Fruit fly (Drosophila melanogaster) whole organism, pupa: ENCODE measurements around the gene Dus4.

Source experiments
- CG10348 ChIP-seq: fragments of 200-800 bp; sonication (Bioruptor generic); IDR thresholded peaks from 2 replicates; pipeline ENCODE4 v1.3.6; 2022; ENCODE audit warnings: missing biosample characterization, missing genetic modification characterization
- CG12605 ChIP-seq: fragments of 200-800 bp; sonication (Bioruptor generic); IDR thresholded peaks from 2 replicates; pipeline ENCODE4 v1.3.6; 2022; ENCODE audit warnings: missing biosample characterization, missing genetic modification characterization
- CG13204 ChIP-seq: fragments of 200-800 bp; sonication (Bioruptor generic); optimal IDR thresholded peaks from 2 replicates; lab custom pipeline; 2018; ENCODE audit warnings: missing biosample characterization, mild to moderate bottlenecking, missing genetic modification characterization, moderate library complexity
- CG14655 ChIP-seq: fragments of 200-800 bp; sonication (Bioruptor generic); optimal IDR thresholded peaks from 3 replicates; lab custom pipeline; 2017; ENCODE audit warnings: mild to moderate bottlenecking, missing biosample characterization, missing genetic modification reagents, missing genetic modification characterization
- CG15710 ChIP-seq: fragments of 200-800 bp; sonication (Bioruptor generic); optimal IDR thresholded peaks from 2 replicates; lab custom pipeline; 2018; ENCODE audit warnings: missing biosample characterization, mild to moderate bottlenecking, missing genetic modification characterization, moderate library complexity
- CG17806 ChIP-seq: fragments of 200-800 bp; sonication (Bioruptor generic); optimal IDR thresholded peaks from 2 replicates; lab custom pipeline; 2018; ENCODE audit warnings: missing biosample characterization, mild to moderate bottlenecking, missing genetic modification characterization, moderate library complexity
- CG32121 ChIP-seq: fragments of 200-800 bp; sonication (Bioruptor generic); IDR thresholded peaks from 2 replicates; pipeline ENCODE4 v1.3.6; 2022; ENCODE audit warnings: missing biosample characterization, missing genetic modification characterization
- CG34367 ChIP-seq: fragments of 200-800 bp; sonication (Bioruptor generic); optimal IDR thresholded peaks from 2 replicates; lab custom pipeline; 2018; ENCODE audit warnings: missing biosample characterization, mild to moderate bottlenecking, missing genetic modification characterization
- CG4496 ChIP-seq: fragments of 200-800 bp; sonication (Bioruptor generic); IDR thresholded peaks from 3 replicates; pipeline ENCODE4 v1.3.6; 2022; ENCODE audit warnings: missing biosample characterization, missing genetic modification characterization
- CG8159 ChIP-seq: fragments of 200-800 bp; sonication (Bioruptor generic); optimal IDR thresholded peaks from 3 replicates; lab custom pipeline; 2018; ENCODE audit warnings: missing biosample characterization, mild to moderate bottlenecking, missing genetic modification characterization, moderate library complexity
- CG8301 ChIP-seq: fragments of 200-800 bp; sonication (Bioruptor generic); optimal IDR thresholded peaks from 2 replicates; lab custom pipeline; 2018; ENCODE audit warnings: missing biosample characterization, mild to moderate bottlenecking, missing genetic modification characterization
- CG9948 ChIP-seq: fragments of 200-800 bp; sonication (Bioruptor generic); optimal IDR thresholded peaks from 2 replicates; lab custom pipeline; 2018; ENCODE audit warnings: missing biosample characterization, mild to moderate bottlenecking, missing genetic modification characterization, moderate library complexity
- D1 ChIP-seq: fragments of 200-800 bp; sonication (Bioruptor generic); optimal IDR thresholded peaks from 2 replicates; lab custom pipeline; 2018; ENCODE audit warnings: missing biosample characterization, mild to moderate bottlenecking, missing genetic modification characterization, moderate library complexity
- EcR ChIP-seq: fragments of 200-800 bp; sonication (Bioruptor generic); optimal IDR thresholded peaks from 3 replicates; lab custom pipeline; 2019; ENCODE audit warnings: missing biosample characterization, missing genetic modification characterization, mild to moderate bottlenecking, moderate library complexity, missing genetic modification reagents
- Ets98B ChIP-seq: fragments of 200-800 bp; sonication (Bioruptor generic); IDR thresholded peaks from 2 replicates; pipeline ENCODE4 v1.3.6; 2022; ENCODE audit warnings: missing biosample characterization, missing genetic modification characterization
- Pif1A ChIP-seq: fragments of 200-800 bp; sonication (Bioruptor generic); optimal IDR thresholded peaks from 3 replicates; lab custom pipeline; 2016; ENCODE audit warnings: missing biosample characterization, missing genetic modification characterization
- Pif1B ChIP-seq: fragments of 200-800 bp; sonication (Bioruptor generic); optimal IDR thresholded peaks from 3 replicates; lab custom pipeline; 2016; ENCODE audit warnings: missing biosample characterization, missing genetic modification characterization
- Snoo ChIP-seq: fragments of 200-800 bp; sonication (Bioruptor generic); optimal IDR thresholded peaks from 3 replicates; lab custom pipeline; 2017; ENCODE audit warnings: missing biosample characterization, mild to moderate bottlenecking, missing genetic modification characterization, inconsistent platforms
- fd96Ca ChIP-seq: fragments of 200-800 bp; sonication (Bioruptor generic); IDR thresholded peaks from 3 replicates; pipeline ENCODE4 v1.3.6; 2022; ENCODE audit warnings: missing biosample characterization, missing genetic modification characterization
- gl ChIP-seq: fragments of 200-800 bp; sonication (Bioruptor generic); optimal IDR thresholded peaks from 2 replicates; lab custom pipeline; 2018; ENCODE audit warnings: missing biosample characterization, mild to moderate bottlenecking, missing genetic modification characterization
- rn ChIP-seq: fragments of 200-800 bp; sonication (Bioruptor generic); IDR thresholded peaks from 2 replicates; pipeline ENCODE4 v1.3.6; 2022; ENCODE audit warnings: missing biosample characterization, missing genetic modification characterization

Gene Dus4

dm6 chr2L:19064706-19065105 is 1.6 kb downstream of the Dus4 start, which contains the start of gene CG17343:
Gene CG17343, plus strand, starts transcription at chr2L:19064929.
- TF ChIP-seq Pif1A (no peak), CG15710 (no peak), D1 (no peak), CG34367 (tag; lab: Kevin White, UChicago) (no peak), CG14655 (GFP tag; lab: Kevin White, UChicago) (no peak), rn (GFP tag; lab: Robert Waterston, UW) (no peak), CG8301 (tag; lab: Kevin White, UChicago) (no peak), gl (no peak), CG32121 (no peak), EcR (GFP tag; lab: Kevin White, UChicago) (no peak), CG4496 (GFP tag; lab: Robert Waterston, UW) (no peak), CG12605 (GFP tag; lab: Robert Waterston, UW) (no peak), Pif1B (no peak), CG10348 (GFP tag; lab: Robert Waterston, UW) (no peak), CG8159 (tag; lab: Kevin White, UChicago) (no peak), Ets98B (GFP tag; lab: Robert Waterston, UW) (no peak)
- TF ChIP-seq, all 21 proteins: peak for 0

dm6 chr2L:19068393-19068792 is 5.3 kb downstream of the Dus4 start:
- no peak for TF ChIP-seq CG13204 (GFP tag; lab: Kevin White, UChicago)
- no peak for TF ChIP-seq CG32121
- no peak for TF ChIP-seq rn (GFP tag; lab: Robert Waterston, UW)
- TF ChIP-seq Ets98B (GFP tag; lab: Robert Waterston, UW): no peak
- TF ChIP-seq Pif1B: no peak
- TF ChIP-seq CG12605 (GFP tag; lab: Robert Waterston, UW): no peak
- TF ChIP-seq CG10348 (GFP tag; lab: Robert Waterston, UW): no peak
- no peak for TF ChIP-seq gl
- no peak for TF ChIP-seq EcR (GFP tag; lab: Kevin White, UChicago)
- TF ChIP-seq CG34367 (tag; lab: Kevin White, UChicago): no peak
- TF ChIP-seq CG8159 (tag; lab: Kevin White, UChicago): no peak
- no peak for TF ChIP-seq CG8301 (tag; lab: Kevin White, UChicago)
- TF ChIP-seq CG9948 (tag; lab: Kevin White, UChicago): no peak

dm6 chr2L:19069548-19070145 is 6.6 kb downstream of the Dus4 start, which contains the start of gene CG10702:
Gene CG10702, minus strand, starts transcription at chr2L:19069851.
- TF ChIP-seq D1 (no peak), fd96Ca (peak; percentile 64; the same call in 2 of the 3 replicates)

- TF ChIP-seq fd96Ca: no peak
- TF ChIP-seq CG9948 (tag; lab: Kevin White, UChicago): no peak
- no peak for TF ChIP-seq CG4496 (GFP tag; lab: Robert Waterston, UW)
- no peak for TF ChIP-seq CG32121
- no peak for TF ChIP-seq Ets98B (GFP tag; lab: Robert Waterston, UW)
- no peak for TF ChIP-seq D1
- TF ChIP-seq gl: no peak
- TF ChIP-seq CG8159 (tag; lab: Kevin White, UChicago): no peak
- no peak for TF ChIP-seq Pif1A
- TF ChIP-seq Snoo (tag; lab: Kevin White, UChicago): no peak
- no peak for TF ChIP-seq CG13204 (GFP tag; lab: Kevin White, UChicago)
- TF ChIP-seq CG12605 (GFP tag; lab: Robert Waterston, UW): no peak
- no peak for TF ChIP-seq CG14655 (GFP tag; lab: Kevin White, UChicago)
These were observed 8.6 kb downstream of the Dus4 start for dm6 chr2L:19071713-19072112.

- TF ChIP-seq CG17806: no peak
- TF ChIP-seq, all 21 proteins: peak for 0
These were observed 11.2 kb downstream of the Dus4 start, which contains the start of gene CG17572 for dm6 chr2L:19074099-19074828. Gene CG17572, minus strand, starts transcription at chr2L:19074149.

DNA sequence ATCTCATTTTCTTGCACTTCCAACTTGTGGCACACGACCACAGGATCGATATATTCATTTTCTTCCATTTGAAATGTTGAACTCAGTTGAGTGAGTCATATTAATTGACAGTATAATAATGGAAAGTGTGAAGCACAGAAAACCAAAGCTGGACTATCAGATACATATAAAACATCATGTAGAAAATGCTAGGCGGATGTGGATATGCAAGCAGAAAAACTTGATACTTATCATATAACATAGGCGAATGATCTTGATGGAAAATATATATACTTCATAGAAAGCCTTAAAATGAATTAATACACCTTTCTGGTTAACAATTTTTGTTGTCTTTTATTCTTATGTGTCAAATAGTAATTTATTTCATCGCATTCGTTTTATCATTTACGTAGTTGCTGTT is 15.8 kb downstream of the Dus4 start, which contains the start of gene CG10700:
TSS of gene CG10700 (minus strand) at position 101 of the 400 bp plus-strand sequence.
- TF ChIP-seq CG9948 (tag; lab: Kevin White, UChicago) (no peak), CG12605 (GFP tag; lab: Robert Waterston, UW) (no peak), Snoo (tag; lab: Kevin White, UChicago) (no peak), CG13204 (GFP tag; lab: Kevin White, UChicago) (no peak), CG10348 (GFP tag; lab: Robert Waterston, UW) (no peak), CG8159 (tag; lab: Kevin White, UChicago) (no peak), CG14655 (GFP tag; lab: Kevin White, UChicago) (no peak), D1 (no peak), CG8301 (tag; lab: Kevin White, UChicago) (no peak), Ets98B (GFP tag; lab: Robert Waterston, UW) (no peak), fd96Ca (no peak), Pif1A (no peak), EcR (GFP tag; lab: Kevin White, UChicago) (no peak), Pif1B (no peak), gl (no peak), CG32121 (no peak)
